Fruit fly (Drosophila melanogaster) whole organism, embryonic: Measurements from ENCODE around the gene CG31157.

ENCODE experiments used
- Adf1 ChIP-seq: fragments of 200-800 bp; sonication (Bioruptor generic); IDR thresholded peaks from 2 replicates; pipeline ENCODE4 v1.3.6; 2022; ENCODE audit warnings: missing biosample characterization, missing genetic modification characterization
- Bgb ChIP-seq: fragments of 200-800 bp; sonication (Bioruptor generic); IDR thresholded peaks from 2 replicates; pipeline ENCODE4 v1.3.6; 2022; ENCODE audit warnings: missing biosample characterization, missing genetic modification characterization; ENCODE audit not compliant: partially characterized antibody
- CG10274 ChIP-seq: fragments of 200-800 bp; sonication (Bioruptor generic); optimal IDR thresholded peaks from 3 replicates; lab custom pipeline; 2017; ENCODE audit warnings: missing biosample characterization, mild to moderate bottlenecking, missing genetic modification characterization
- CG11696 ChIP-seq: fragments of 200-800 bp; sonication (Bioruptor generic); IDR thresholded peaks from 2 replicates; pipeline ENCODE4 v1.3.6; 2022; ENCODE audit warnings: missing biosample characterization, missing genetic modification characterization
- CG12659 ChIP-seq: fragments of 200-800 bp; sonication (Bioruptor generic); optimal IDR thresholded peaks from 3 replicates; lab custom pipeline; 2017; ENCODE audit warnings: mild to moderate bottlenecking, missing biosample characterization, missing genetic modification reagents, missing genetic modification characterization
- CG14050 ChIP-seq: fragments of 200-800 bp; sonication (Bioruptor generic); IDR thresholded peaks from 3 replicates; pipeline ENCODE4 v1.3.6; 2022; ENCODE audit warnings: missing biosample characterization, missing genetic modification characterization
- CG14710 ChIP-seq: fragments of 200-800 bp; sonication (Bioruptor generic); optimal IDR thresholded peaks from 3 replicates; lab custom pipeline; 2019; ENCODE audit warnings: missing biosample characterization, mild to moderate bottlenecking, missing genetic modification characterization, moderate library complexity
- CG15011 ChIP-seq: fragments of 200-800 bp; sonication (Bioruptor generic); optimal IDR thresholded peaks from 3 replicates; lab custom pipeline; 2018; ENCODE audit warnings: missing biosample characterization, mild to moderate bottlenecking, missing genetic modification characterization
- CG17829 ChIP-seq: fragments of 200-800 bp; optimal IDR thresholded peaks from 2 replicates; lab custom pipeline; 2019; ENCODE audit warnings: missing biosample characterization, mild to moderate bottlenecking, missing genetic modification characterization, moderate library complexity
- CG18262 ChIP-seq: fragments of 200-800 bp; optimal IDR thresholded peaks from 3 replicates; lab custom pipeline; 2019; ENCODE audit warnings: missing biosample characterization, mild to moderate bottlenecking, missing genetic modification characterization, moderate library complexity
- CG2678 ChIP-seq: fragments of 200-800 bp; sonication (Bioruptor generic); optimal IDR thresholded peaks from 3 replicates; lab custom pipeline; 2019; ENCODE audit warnings: missing biosample characterization, mild to moderate bottlenecking, missing genetic modification characterization, moderate library complexity
- CG3407 ChIP-seq: fragments of 200-800 bp; sonication (Bioruptor generic); optimal IDR thresholded peaks from 2 replicates; lab custom pipeline; 2018; ENCODE audit warnings: missing biosample characterization, mild to moderate bottlenecking, missing genetic modification characterization
- CG34422 ChIP-seq: fragments of 200-800 bp; sonication (Bioruptor generic); IDR thresholded peaks from 3 replicates; pipeline ENCODE4 v1.3.6; 2022; ENCODE audit warnings: missing biosample characterization, missing genetic modification characterization
- CG4617 ChIP-seq: fragments of 200-800 bp; sonication (Bioruptor generic); optimal IDR thresholded peaks from 3 replicates; lab custom pipeline; 2016; ENCODE audit warnings: missing biosample characterization, missing genetic modification characterization, borderline replicate concordance
- CG4730 ChIP-seq: fragments of 200-800 bp; sonication (Bioruptor generic); IDR thresholded peaks from 2 replicates; pipeline ENCODE4 v1.3.6; 2022; ENCODE audit warnings: missing biosample characterization, missing genetic modification characterization
- CG9797 ChIP-seq: fragments of 200-800 bp; sonication (Bioruptor generic); optimal IDR thresholded peaks from 3 replicates; lab custom pipeline; 2018; ENCODE audit warnings: missing biosample characterization, mild to moderate bottlenecking, missing genetic modification characterization
- CG9876 ChIP-seq: fragments of 200-800 bp; sonication (Bioruptor generic); optimal IDR thresholded peaks from 2 replicates; lab custom pipeline; 2016; ENCODE audit warnings: missing biosample characterization, missing genetic modification characterization
- CG9932 ChIP-seq: fragments of 200-800 bp; sonication (Bioruptor generic); IDR thresholded peaks from 2 replicates; pipeline ENCODE4 v1.3.6; 2022; ENCODE audit warnings: missing biosample characterization, missing genetic modification characterization
- CkIIα-i1 ChIP-seq: fragments of 200-800 bp; sonication (Bioruptor generic); IDR thresholded peaks from 2 replicates; pipeline ENCODE4 v1.3.6; 2022; ENCODE audit warnings: missing biosample characterization, missing genetic modification characterization
- D ChIP-seq, 2 experiments: fragments of 200-800 bp in 1 of 2; fragments of >200 bp in 1 of 2; sonication (Bioruptor generic) in 1 of 2; optimal IDR thresholded peaks; 2 replicates in 1 of 2; 3 replicates in 1 of 2; lab custom pipeline; 2017; ENCODE audit warnings: mild to moderate bottlenecking in 1 of 2, missing biosample characterization in 1 of 2, missing genetic modification characterization in 1 of 2, missing genetic modification reagents in 1 of 2
- ERR ChIP-seq: fragments of 200-800 bp; sonication (Bioruptor generic); optimal IDR thresholded peaks from 2 replicates; lab custom pipeline; 2016; ENCODE audit warnings: missing biosample characterization, missing genetic modification characterization
- Elba2 ChIP-seq: fragments of 200-800 bp; sonication (Bioruptor generic); optimal IDR thresholded peaks from 3 replicates; lab custom pipeline; 2016; ENCODE audit warnings: missing biosample characterization, missing genetic modification characterization
- Gug ChIP-seq: fragments of 200-800 bp; sonication (Bioruptor generic); IDR thresholded peaks from 4 replicates; pipeline ENCODE4 v1.3.6; 2022; ENCODE audit warnings: missing biosample characterization, missing genetic modification characterization
- HLHmδ ChIP-seq: fragments of 200-800 bp; sonication (Bioruptor generic); optimal IDR thresholded peaks from 2 replicates; lab custom pipeline; 2018; ENCODE audit warnings: missing biosample characterization, mild to moderate bottlenecking, missing genetic modification characterization, moderate library complexity
- Hand ChIP-seq: fragments of 200-800 bp; sonication (Bioruptor generic); optimal IDR thresholded peaks from 2 replicates; lab custom pipeline; 2017; ENCODE audit warnings: mild to moderate bottlenecking, missing biosample characterization, missing genetic modification reagents, missing genetic modification characterization
- Hr39 ChIP-seq: fragments of >200 bp; optimal IDR thresholded peaks from 2 replicates; lab custom pipeline; 2017
- Hr51 ChIP-seq, 2 experiments: fragments of 200-800 bp; sonication (Bioruptor generic); optimal IDR thresholded peaks; 2 replicates in 1 of 2; 3 replicates in 1 of 2; lab custom pipeline; 2016 to 2018; ENCODE audit warnings: missing biosample characterization in 2 of 2, missing genetic modification characterization in 2 of 2, mild to moderate bottlenecking in 1 of 2, moderate library complexity in 1 of 2
- Hr78 ChIP-seq, 2 experiments: fragments of 200-800 bp in 1 of 2; fragments of >200 bp in 1 of 2; sonication (Bioruptor generic) in 1 of 2; optimal IDR thresholded peaks; 2 replicates each; lab custom pipeline; 2017 to 2019; ENCODE audit warnings: missing biosample characterization in 2 of 2, missing genetic modification characterization in 2 of 2, mild to moderate bottlenecking in 1 of 2, moderate library complexity in 1 of 2
- Lhr ChIP-seq: fragments of 200-800 bp; sonication (Bioruptor generic); optimal IDR thresholded peaks from 3 replicates; lab custom pipeline; 2017; ENCODE audit warnings: mild to moderate bottlenecking, missing biosample characterization, missing genetic modification reagents, missing genetic modification characterization
- MESR4 ChIP-seq: fragments of 200-800 bp; sonication (Bioruptor generic); optimal IDR thresholded peaks from 2 replicates; lab custom pipeline; 2018; ENCODE audit warnings: missing biosample characterization, mild to moderate bottlenecking, missing genetic modification characterization, moderate library complexity
- Med ChIP-seq: fragments of 200-800 bp; sonication (Bioruptor generic); peaks from one replicate; lab custom pipeline; 2016; ENCODE audit warnings: missing biosample characterization, missing genetic modification characterization, mild to moderate bottlenecking, inconsistent platforms, moderate library complexity
- NFAT ChIP-seq: fragments of 200-800 bp; sonication (Bioruptor generic); IDR thresholded peaks from 2 replicates; pipeline ENCODE4 v1.3.6; 2022; ENCODE audit warnings: missing biosample characterization, missing genetic modification characterization
- amos ChIP-seq: fragments of 200-800 bp; sonication (Bioruptor generic); IDR thresholded peaks from 2 replicates; pipeline ENCODE4 v1.3.6; 2022; ENCODE audit warnings: missing biosample characterization, missing genetic modification characterization; ENCODE audit not compliant: partially characterized antibody
- ara ChIP-seq: fragments of 200-800 bp; sonication (Bioruptor generic); IDR thresholded peaks from 2 replicates; pipeline ENCODE4 v1.3.6; 2022; ENCODE audit warnings: missing biosample characterization, missing genetic modification characterization
- chm ChIP-seq: fragments of 200-800 bp; sonication (Bioruptor generic); IDR thresholded peaks from 2 replicates; pipeline ENCODE4 v1.3.6; 2022; ENCODE audit warnings: missing biosample characterization, missing genetic modification characterization
- crc ChIP-seq: fragments of 200-800 bp; sonication (Bioruptor generic); optimal IDR thresholded peaks from 2 replicates; lab custom pipeline; 2016; ENCODE audit warnings: missing biosample characterization, missing genetic modification characterization
- dan ChIP-seq: fragments of 200-800 bp; sonication (Bioruptor generic); IDR thresholded peaks from 2 replicates; pipeline ENCODE4 v1.3.6; 2022; ENCODE audit warnings: missing biosample characterization, missing genetic modification characterization
- fru ChIP-seq: fragments of >200 bp; optimal IDR thresholded peaks from 2 replicates; lab custom pipeline; 2017
- grn ChIP-seq: fragments of 200-800 bp; sonication (Bioruptor generic); optimal IDR thresholded peaks from 3 replicates; lab custom pipeline; 2017; ENCODE audit warnings: missing biosample characterization, missing genetic modification characterization
- her ChIP-seq: fragments of 200-800 bp; sonication (Bioruptor generic); optimal IDR thresholded peaks from 2 replicates; lab custom pipeline; 2016; ENCODE audit warnings: missing biosample characterization, missing genetic modification characterization
- insv ChIP-seq, 2 experiments: fragments of 200-800 bp; sonication (Bioruptor generic); optimal IDR thresholded peaks; 3 replicates each; lab custom pipeline; 2016 to 2018; ENCODE audit warnings: missing biosample characterization in 2 of 2, missing genetic modification characterization in 2 of 2
- lbe ChIP-seq: fragments of 200-800 bp; sonication (Bioruptor generic); optimal IDR thresholded peaks from 2 replicates; lab custom pipeline; 2016; ENCODE audit warnings: missing biosample characterization, mild to moderate bottlenecking, missing genetic modification characterization
- nerfin-1 ChIP-seq: fragments of 200-800 bp; sonication (Bioruptor generic); optimal IDR thresholded peaks from 3 replicates; lab custom pipeline; 2019; ENCODE audit warnings: missing biosample characterization, mild to moderate bottlenecking, missing genetic modification characterization, moderate library complexity
- nom ChIP-seq: fragments of 200-800 bp; sonication (Bioruptor generic); optimal IDR thresholded peaks from 2 replicates; lab custom pipeline; 2017; ENCODE audit warnings: missing biosample characterization, missing genetic modification characterization, mild to moderate bottlenecking, moderate library complexity, missing genetic modification reagents
- phol ChIP-seq: fragments of 200-800 bp; sonication (Bioruptor generic); optimal IDR thresholded peaks from 3 replicates; lab custom pipeline; 2018; ENCODE audit warnings: missing biosample characterization, mild to moderate bottlenecking, missing genetic modification characterization, moderate library complexity
- pum ChIP-seq: fragments of 200-800 bp; sonication (Bioruptor generic); optimal IDR thresholded peaks from 2 replicates; lab custom pipeline; 2016; ENCODE audit warnings: missing biosample characterization, missing genetic modification characterization
- ro ChIP-seq: fragments of 200-800 bp; sonication (Bioruptor generic); IDR thresholded peaks from 2 replicates; pipeline ENCODE4 v1.3.6; 2022; ENCODE audit warnings: missing biosample characterization, missing genetic modification characterization
- sd ChIP-seq: fragments of 200-800 bp; sonication (Bioruptor generic); optimal IDR thresholded peaks from 3 replicates; lab custom pipeline; 2018; ENCODE audit warnings: missing biosample characterization, mild to moderate bottlenecking, missing genetic modification characterization, moderate library complexity
- seq ChIP-seq: fragments of 200-800 bp; sonication (Bioruptor generic); IDR thresholded peaks from 2 replicates; pipeline ENCODE4 v1.3.6; 2022; ENCODE audit warnings: missing biosample characterization, missing genetic modification characterization
- stwl ChIP-seq: fragments of 200-800 bp; sonication (Bioruptor generic); optimal IDR thresholded peaks from 3 replicates; lab custom pipeline; 2018; ENCODE audit warnings: missing biosample characterization, mild to moderate bottlenecking, missing genetic modification characterization, moderate library complexity
- tup ChIP-seq: fragments of 200-800 bp; sonication (Bioruptor generic); optimal IDR thresholded peaks from 2 replicates; lab custom pipeline; 2016; ENCODE audit warnings: missing biosample characterization, mild to moderate bottlenecking, missing genetic modification characterization, moderate library complexity

CG31157 gene

DNA sequence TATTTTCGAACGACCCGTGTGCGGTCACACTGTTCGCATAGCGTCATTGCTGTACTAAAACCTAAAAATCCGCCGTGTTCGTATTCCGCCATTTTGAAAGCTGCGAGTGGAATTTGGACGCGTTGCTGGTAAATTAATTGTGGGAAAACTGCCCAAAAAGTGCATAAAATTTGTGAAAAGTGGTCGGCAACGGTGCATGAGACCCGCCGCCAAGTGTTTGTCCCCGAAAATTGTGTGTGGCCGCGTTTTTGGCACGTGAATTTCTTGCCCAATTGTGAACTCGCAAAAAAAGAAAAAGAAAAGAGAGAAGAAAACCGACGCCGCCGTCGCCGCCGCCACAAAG, 35.9 kb upstream of the CG31157 start, which contains the start of gene CtBP (continued):
- TF ChIP-seq seq (no peak), chm (GFP tag; lab: Robert Waterston, UW) (0 out of 2 replicates have a peak, but pooled peaks have one; percentile 7), lbe (GFP tag; lab: Kevin White, UChicago) (no peak), amos (no peak), crc (GFP tag; lab: Kevin White, UChicago) (no peak), grn (GFP tag; lab: Kevin White, UChicago) (no peak), Hr78 (GFP tag; optimal IDR thresholded peaks at IDR 0.05; lab: Kevin White, UChicago) (no peak), ro (no peak), Adf1 (GFP tag; lab: Robert Waterston, UW) (peak; percentile 23; the same call in 1 of the 2 replicates), Med (GFP tag; lab: Kevin White, UChicago) (peak; percentile 80), CG3407 (no peak), CkIIα-i1 (GFP tag; lab: Robert Waterston, UW) (no peak), tup (GFP tag; lab: Kevin White, UChicago) (no peak), CG9797 (no peak), Bgb (GFP tag; lab: Robert Waterston, UW) (peak; percentile 40; the same call in 1 of the 2 replicates), Hand (GFP tag; lab: Kevin White, UChicago) (no peak), phol (tag; lab: Kevin White, UChicago) (peak; percentile 96), nom (peak; percentile 63), MESR4 (GFP tag; lab: Kevin White, UChicago) (peak; percentile 58), pum (GFP tag; lab: Kevin White, UChicago) (no peak), Hr39 (lab: Kevin White, UChicago) (no peak), D (optimal IDR thresholded peaks at IDR 0.05; lab: Kevin White, UChicago) (no peak), D (GFP tag; optimal IDR thresholded peaks at IDR 0.05; lab: Kevin White, UChicago) (no peak), CG18262 (tag; lab: Kevin White, UChicago) (no peak), CG10274 (GFP tag; lab: Kevin White, UChicago) (no peak), ara (GFP tag; lab: Robert Waterston, UW) (no peak), CG9932 (GFP tag; lab: Robert Waterston, UW) (no peak), nerfin-1 (tag; lab: Kevin White, UChicago) (peak; percentile 62), CG9876 (GFP tag; lab: Kevin White, UChicago) (no peak), CG17829 (tag; lab: Kevin White, UChicago) (no peak), HLHmδ (GFP tag; lab: Kevin White, UChicago) (peak; percentile 47), fru (lab: Kevin White, UChicago) (no peak), insv (GFP tag; optimal IDR thresholded peaks at IDR 0.05; lab: Kevin White, UChicago) (no peak), CG4617 (GFP tag; lab: Kevin White, UChicago) (no peak), ERR (GFP tag; lab: Kevin White, UChicago) (no peak), CG11696 (GFP tag; lab: Robert Waterston, UW) (no peak), CG12659 (GFP tag; lab: Kevin White, UChicago) (peak; percentile 55), CG14710 (tag; lab: Kevin White, UChicago) (peak; percentile 14), CG2678 (tag; lab: Kevin White, UChicago) (no peak), CG34422 (GFP tag; lab: Robert Waterston, UW) (peak; percentile 60; the same call in 1 of the 3 replicates), NFAT (GFP tag; lab: Robert Waterston, UW) (0 out of 2 replicates have a peak, but pooled peaks have one; percentile 33), CG15011 (no peak), CG14050 (GFP tag; lab: Robert Waterston, UW) (no peak), Gug (GFP tag; lab: Robert Waterston, UW) (no peak), her (GFP tag; lab: Kevin White, UChicago) (no peak), stwl (tag; lab: Kevin White, UChicago) (no peak), CG4730 (GFP tag; lab: Robert Waterston, UW) (no peak), Lhr (GFP tag; lab: Kevin White, UChicago) (no peak), sd (tag; lab: Kevin White, UChicago) (peak; percentile 88), Elba2 (GFP tag; lab: Kevin White, UChicago) (peak; percentile 4), dan (GFP tag; lab: Robert Waterston, UW) (no peak), Hr51 (GFP tag; optimal IDR thresholded peaks at IDR 0.05; lab: Kevin White, UChicago) (no peak)
